Fruit fly (Drosophila melanogaster) whole organism, embryonic: ENCODE measurements around the gene CG6790.
A peak's percentile ranks its signal among the peaks of the same experiment; 100 is the strongest.

Experiments used
- Ada2b ChIP-seq: fragments of 200-800 bp; sonication (Bioruptor generic); IDR thresholded peaks from 2 replicates; pipeline ENCODE4 v1.3.6; 2022; ENCODE audit warnings: missing biosample characterization, missing genetic modification characterization
- Adf1 ChIP-seq: fragments of 200-800 bp; sonication (Bioruptor generic); IDR thresholded peaks from 2 replicates; pipeline ENCODE4 v1.3.6; 2022; ENCODE audit warnings: missing biosample characterization, missing genetic modification characterization
- Atf-2 ChIP-seq: fragments of 200-800 bp; sonication (Bioruptor generic); optimal IDR thresholded peaks from 2 replicates; lab custom pipeline; 2016; ENCODE audit warnings: missing biosample characterization, missing genetic modification characterization
- Blimp-1 ChIP-seq: fragments of 200-800 bp; sonication (Bioruptor generic); optimal IDR thresholded peaks from 3 replicates; lab custom pipeline; 2018; ENCODE audit warnings: missing biosample characterization, missing genetic modification characterization, mild to moderate bottlenecking, moderate library complexity, missing genetic modification reagents
- C15 ChIP-seq: fragments of 200-800 bp; sonication (Bioruptor generic); IDR thresholded peaks from 3 replicates; pipeline ENCODE4 v1.3.6; 2022; ENCODE audit warnings: missing biosample characterization, missing genetic modification characterization
- CG10209 ChIP-seq: fragments of 200-800 bp; sonication (Bioruptor generic); optimal IDR thresholded peaks from 3 replicates; lab custom pipeline; 2017; ENCODE audit warnings: missing biosample characterization, mild to moderate bottlenecking, missing genetic modification characterization, missing genetic modification reagents
- CG10543 ChIP-seq: fragments of 200-800 bp; sonication (Bioruptor generic); optimal IDR thresholded peaks from 3 replicates; lab custom pipeline; 2017; ENCODE audit warnings: missing biosample characterization, mild to moderate bottlenecking, missing genetic modification characterization, moderate library complexity
- CG10979 ChIP-seq: fragments of 200-800 bp; sonication (Bioruptor generic); optimal IDR thresholded peaks from 2 replicates; lab custom pipeline; 2018; ENCODE audit warnings: missing biosample characterization, mild to moderate bottlenecking, missing genetic modification characterization, moderate library complexity
- CG12104 ChIP-seq: fragments of 200-800 bp; sonication (Bioruptor generic); optimal IDR thresholded peaks from 3 replicates; lab custom pipeline; 2016; ENCODE audit warnings: missing biosample characterization, missing genetic modification characterization
- CG13287 ChIP-seq: fragments of 200-800 bp; sonication (Bioruptor generic); IDR thresholded peaks from 2 replicates; pipeline ENCODE4 v1.3.6; 2022; ENCODE audit warnings: missing biosample characterization, missing genetic modification characterization; ENCODE audit not compliant: partially characterized antibody
- CG14014 ChIP-seq: fragments of 200-800 bp; sonication (Bioruptor generic); IDR thresholded peaks from 2 replicates; pipeline ENCODE4 v1.3.6; 2022; ENCODE audit warnings: missing biosample characterization, missing genetic modification characterization
- CG1602 ChIP-seq: fragments of 200-800 bp; sonication (Bioruptor generic); optimal IDR thresholded peaks from 3 replicates; lab custom pipeline; 2016; ENCODE audit warnings: missing biosample characterization, missing genetic modification characterization
- CG16815 ChIP-seq: fragments of 200-800 bp; sonication (Bioruptor generic); optimal IDR thresholded peaks from 3 replicates; lab custom pipeline; 2017; ENCODE audit warnings: missing biosample characterization, mild to moderate bottlenecking, missing genetic modification characterization
- CG2678 ChIP-seq: fragments of 200-800 bp; sonication (Bioruptor generic); optimal IDR thresholded peaks from 3 replicates; lab custom pipeline; 2019; ENCODE audit warnings: missing biosample characterization, mild to moderate bottlenecking, missing genetic modification characterization, moderate library complexity
- CG3065 ChIP-seq: fragments of 200-800 bp; sonication (Bioruptor generic); optimal IDR thresholded peaks from 2 replicates; lab custom pipeline; 2016; ENCODE audit warnings: missing biosample characterization, missing genetic modification characterization
- CG32772 ChIP-seq: fragments of 200-800 bp; sonication (Bioruptor generic); IDR thresholded peaks from 2 replicates; pipeline ENCODE4 v1.3.6; 2022; ENCODE audit warnings: missing biosample characterization, missing genetic modification characterization
- CG3838 ChIP-seq: fragments of 200-800 bp; sonication (Bioruptor generic); optimal IDR thresholded peaks from 3 replicates; lab custom pipeline; 2016; ENCODE audit warnings: missing biosample characterization, missing genetic modification characterization
- CG5953 ChIP-seq: fragments of 200-800 bp; sonication (Bioruptor generic); IDR thresholded peaks from 2 replicates; pipeline ENCODE4 v1.3.6; 2022; ENCODE audit warnings: missing biosample characterization, missing genetic modification characterization
- CG6689 ChIP-seq: fragments of 200-800 bp; sonication (Bioruptor generic); IDR thresholded peaks from 2 replicates; pipeline ENCODE4 v1.3.6; 2022; ENCODE audit warnings: missing biosample characterization, missing genetic modification characterization
- CG6813 ChIP-seq: fragments of 200-800 bp; sonication (Bioruptor generic); optimal IDR thresholded peaks from 2 replicates; lab custom pipeline; 2017; ENCODE audit warnings: missing biosample characterization, missing genetic modification characterization, mild to moderate bottlenecking, moderate library complexity, missing genetic modification reagents
- CG7271 ChIP-seq: fragments of 200-800 bp; sonication (Bioruptor generic); optimal IDR thresholded peaks from 2 replicates; lab custom pipeline; 2018; ENCODE audit warnings: missing biosample characterization, mild to moderate bottlenecking, missing genetic modification characterization, moderate library complexity
- CG7928 ChIP-seq: fragments of 200-800 bp; sonication (Bioruptor generic); optimal IDR thresholded peaks from 2 replicates; lab custom pipeline; 2017; ENCODE audit warnings: missing biosample characterization, mild to moderate bottlenecking, missing genetic modification characterization
- CG8089 ChIP-seq: fragments of 200-800 bp; sonication (Bioruptor generic); optimal IDR thresholded peaks from 3 replicates; lab custom pipeline; 2016; ENCODE audit warnings: missing biosample characterization, missing genetic modification characterization
- CG8388 ChIP-seq: fragments of 200-800 bp; sonication (Bioruptor generic); optimal IDR thresholded peaks from 2 replicates; lab custom pipeline; 2019; ENCODE audit warnings: missing biosample characterization, mild to moderate bottlenecking, missing genetic modification characterization, moderate library complexity
- CHES-1-like ChIP-seq: fragments of 200-800 bp; sonication (Bioruptor generic); optimal IDR thresholded peaks from 2 replicates; lab custom pipeline; 2016; ENCODE audit warnings: missing biosample characterization, missing genetic modification characterization
- Dll ChIP-seq: fragments of 200-800 bp; sonication (Bioruptor generic); IDR thresholded peaks from 4 replicates; pipeline ENCODE4 v1.3.6; 2022; ENCODE audit warnings: missing biosample characterization, missing genetic modification characterization; ENCODE audit not compliant: partially characterized antibody
- Eip74EF ChIP-seq, 2 experiments: fragments of 200-800 bp in 1 of 2; fragments of >200 bp in 1 of 2; sonication (Bioruptor generic) in 1 of 2; optimal IDR thresholded peaks; 2 replicates each; lab custom pipeline; 2017 to 2019; ENCODE audit warnings: missing biosample characterization in 2 of 2, missing genetic modification characterization in 2 of 2, mild to moderate bottlenecking in 1 of 2, moderate library complexity in 1 of 2
- Gsc ChIP-seq: fragments of 200-800 bp; sonication (Bioruptor generic); IDR thresholded peaks from 2 replicates; pipeline ENCODE4 v1.3.6; 2022; ENCODE audit warnings: missing biosample characterization, missing genetic modification characterization
- Lpt ChIP-seq: fragments of >200 bp; optimal IDR thresholded peaks from 2 replicates; lab custom pipeline; 2018; ENCODE audit warnings: missing biosample characterization, missing genetic modification characterization
- Med ChIP-seq: fragments of 200-800 bp; sonication (Bioruptor generic); peaks from one replicate; lab custom pipeline; 2016; ENCODE audit warnings: missing biosample characterization, missing genetic modification characterization, mild to moderate bottlenecking, inconsistent platforms, moderate library complexity
- Nf-YC ChIP-seq: fragments of 200-800 bp; optimal IDR thresholded peaks from 3 replicates; lab custom pipeline; 2019; ENCODE audit warnings: missing biosample characterization, mild to moderate bottlenecking, missing genetic modification characterization, moderate library complexity
- Sin3A ChIP-seq: fragments of >200 bp; optimal IDR thresholded peaks from 2 replicates; lab custom pipeline; 2018
- al ChIP-seq: fragments of 200-800 bp; sonication (Bioruptor generic); IDR thresholded peaks from 2 replicates; pipeline ENCODE4 v1.3.6; 2022; ENCODE audit warnings: missing biosample characterization, missing genetic modification characterization
- bcd ChIP-seq: fragments of 200-800 bp; sonication (Bioruptor generic); optimal IDR thresholded peaks from 2 replicates; lab custom pipeline; 2017; ENCODE audit warnings: missing biosample characterization, mild to moderate bottlenecking, missing genetic modification characterization
- chif ChIP-seq, 2 experiments: fragments of 200-800 bp; sonication (Bioruptor generic); optimal IDR thresholded peaks; 3 replicates each; lab custom pipeline; 2016; ENCODE audit warnings: missing biosample characterization in 2 of 2, missing genetic modification characterization in 2 of 2
- dpn ChIP-seq, 2 experiments: fragments of 200-800 bp; sonication (Bioruptor generic); optimal IDR thresholded peaks; 3 replicates each; lab custom pipeline; 2016; ENCODE audit warnings: missing biosample characterization in 2 of 2, missing genetic modification characterization in 2 of 2
- emc ChIP-seq: fragments of 200-800 bp; sonication (Bioruptor generic); optimal IDR thresholded peaks from 2 replicates; lab custom pipeline; 2016; ENCODE audit warnings: missing biosample characterization, missing genetic modification characterization
- exex ChIP-seq: fragments of 200-800 bp; sonication (Bioruptor generic); optimal IDR thresholded peaks from 4 replicates; lab custom pipeline; 2018; ENCODE audit warnings: missing biosample characterization, mild to moderate bottlenecking, missing genetic modification characterization, moderate library complexity
- ftz-f1 ChIP-seq: fragments of 200-800 bp; sonication (Bioruptor generic); optimal IDR thresholded peaks from 2 replicates; lab custom pipeline; 2016; ENCODE audit warnings: missing biosample characterization, missing genetic modification characterization
- gcm2 ChIP-seq: fragments of 200-800 bp; sonication (Bioruptor generic); optimal IDR thresholded peaks from 2 replicates; lab custom pipeline; 2016; ENCODE audit warnings: missing biosample characterization, missing genetic modification characterization
- grau ChIP-seq: fragments of 200-800 bp; optimal IDR thresholded peaks from 3 replicates; lab custom pipeline; 2019; ENCODE audit warnings: missing biosample characterization, mild to moderate bottlenecking, missing genetic modification characterization, moderate library complexity
- oc ChIP-seq: fragments of 200-800 bp; sonication (Bioruptor generic); optimal IDR thresholded peaks from 2 replicates; lab custom pipeline; 2018; ENCODE audit warnings: missing biosample characterization, mild to moderate bottlenecking, missing genetic modification characterization, moderate library complexity
- sqz ChIP-seq: fragments of 200-800 bp; sonication (Bioruptor generic); optimal IDR thresholded peaks from 3 replicates; lab custom pipeline; 2018; ENCODE audit warnings: missing biosample characterization, mild to moderate bottlenecking, missing genetic modification characterization
- tap ChIP-seq: fragments of 200-800 bp; optimal IDR thresholded peaks from 3 replicates; lab custom pipeline; 2019; ENCODE audit warnings: missing biosample characterization, mild to moderate bottlenecking, missing genetic modification characterization, moderate library complexity
- tio ChIP-seq: fragments of 200-800 bp; sonication (Bioruptor generic); optimal IDR thresholded peaks from 2 replicates; lab custom pipeline; 2017; ENCODE audit warnings: missing biosample characterization, missing genetic modification characterization, inconsistent platforms
- trem ChIP-seq: fragments of 200-800 bp; optimal IDR thresholded peaks from 3 replicates; lab custom pipeline; 2019; ENCODE audit warnings: missing biosample characterization, mild to moderate bottlenecking, missing genetic modification characterization, moderate library complexity
- vnd ChIP-seq: fragments of 200-800 bp; sonication (Bioruptor generic); IDR thresholded peaks from 3 replicates; pipeline ENCODE4 v1.3.6; 2022; ENCODE audit warnings: missing biosample characterization, missing genetic modification characterization; ENCODE audit not compliant: partially characterized antibody
- yki ChIP-seq: fragments of >200 bp; optimal IDR thresholded peaks from 3 replicates; lab custom pipeline; 2018
- zen ChIP-seq: fragments of 200-800 bp; sonication (Bioruptor generic); optimal IDR thresholded peaks from 3 replicates; lab custom pipeline; 2018; ENCODE audit warnings: missing biosample characterization, mild to moderate bottlenecking, missing genetic modification characterization, moderate library complexity
- zfh1 ChIP-seq: fragments of 200-800 bp; sonication (Bioruptor generic); IDR thresholded peaks from 3 replicates; pipeline ENCODE4 v1.3.6; 2022; ENCODE audit warnings: missing biosample characterization, missing genetic modification characterization

Gene CG6790

dm6 chr3R:11581340-11582252, 3.1 kb upstream of the CG6790 start, which contains the start of gene wkd (continued):
- no peak for TF ChIP-seq C15 (GFP tag; lab: Robert Waterston, UW)
- TF ChIP-seq CG3838 (GFP tag; lab: Kevin White, UChicago), result no peak
- peak; percentile 82 for TF ChIP-seq Med (GFP tag; lab: Kevin White, UChicago)
- no peak for TF ChIP-seq CG7271 (tag; lab: Kevin White, UChicago)
- TF ChIP-seq zfh1, result no peak
- TF ChIP-seq CG32772, result no peak
- peak; percentile 30 for TF ChIP-seq exex (tag; lab: Kevin White, UChicago)
- TF ChIP-seq CG5953 (GFP tag; lab: Robert Waterston, UW), result no peak
- TF ChIP-seq Gsc (GFP tag; lab: Robert Waterston, UW), result no peak
- no peak for TF ChIP-seq Blimp-1
- no peak for TF ChIP-seq CG7928
- peak; percentile 49; the same call in 1 of the 2 replicates for TF ChIP-seq Adf1
- no peak for TF ChIP-seq CG10209
- no peak for TF ChIP-seq CG3065 (GFP tag; lab: Kevin White, UChicago)
- peak; percentile 94 for TF ChIP-seq CG13287
- TF ChIP-seq CG2678 (tag; lab: Kevin White, UChicago), result no peak
- TF ChIP-seq CG10543 (GFP tag; lab: Kevin White, UChicago), result peak; percentile 63
- TF ChIP-seq Lpt (GFP tag; lab: Kevin White, UChicago), result no peak
- no peak for TF ChIP-seq CG14014 (GFP tag; lab: Robert Waterston, UW)
- peak; percentile 52 for TF ChIP-seq CHES-1-like (GFP tag; lab: Kevin White, UChicago)
- TF ChIP-seq zen, result no peak
- TF ChIP-seq al, result no peak
- TF ChIP-seq emc (GFP tag; lab: Kevin White, UChicago), result no peak
- peak; percentile 79 for TF ChIP-seq Sin3A (lab: Kevin White, UChicago)
- TF ChIP-seq sqz, result no peak
- no peak for TF ChIP-seq chif (GFP tag; optimal IDR thresholded peaks at IDR 0.05; lab: Kevin White, UChicago)
- TF ChIP-seq CG1602 (GFP tag; lab: Kevin White, UChicago), result no peak
- no peak for TF ChIP-seq gcm2 (GFP tag; lab: Kevin White, UChicago)
- peak; percentile 70 for TF ChIP-seq trem (tag; lab: Kevin White, UChicago)
- no peak for TF ChIP-seq CG16815 (GFP tag; lab: Kevin White, UChicago)
- no peak for TF ChIP-seq grau (tag; lab: Kevin White, UChicago)
- no peak for TF ChIP-seq CG10979 (tag; lab: Kevin White, UChicago)
- TF ChIP-seq CG6813 (GFP tag; lab: Kevin White, UChicago), result no peak
- no peak for TF ChIP-seq Atf-2
- TF ChIP-seq CG12104 (GFP tag; lab: Kevin White, UChicago), result no peak
- TF ChIP-seq CG8089 (GFP tag; lab: Kevin White, UChicago), result no peak
- no peak for TF ChIP-seq CG6689
- TF ChIP-seq Dll (GFP tag; lab: Robert Waterston, UW), result peak; percentile 87
- TF ChIP-seq oc (tag; lab: Kevin White, UChicago), result no peak
- no peak for TF ChIP-seq bcd (GFP tag; lab: Kevin White, UChicago)
- no peak for TF ChIP-seq tap
- TF ChIP-seq CG8388 (GFP tag; lab: Kevin White, UChicago), result no peak
- TF ChIP-seq tio (GFP tag; lab: Kevin White, UChicago), result no peak
- no peak for TF ChIP-seq yki (lab: Kevin White, UChicago)
- TF ChIP-seq dpn (GFP tag; optimal IDR thresholded peaks at IDR 0.05; lab: Kevin White, UChicago), result no peak
- TF ChIP-seq Eip74EF (GFP tag; optimal IDR thresholded peaks at IDR 0.05; lab: Kevin White, UChicago), result no peak
- TF ChIP-seq ftz-f1 (GFP tag; lab: Kevin White, UChicago), result peak; percentile 47
- peak; percentile 69 for TF ChIP-seq vnd
- no peak for TF ChIP-seq Ada2b (GFP tag; lab: Robert Waterston, UW)
- no peak for TF ChIP-seq Nf-YC (tag; lab: Kevin White, UChicago)
